Fruit fly (Drosophila melanogaster) whole organism, embryonic: Measurements from ENCODE around the gene cindr.

Experiments
- Atf3 ChIP-seq: fragments of 200-800 bp; sonication (Bioruptor generic); optimal IDR thresholded peaks from 3 replicates; lab custom pipeline; 2016; ENCODE audit warnings: missing biosample characterization, missing genetic modification characterization
- CG10543 ChIP-seq: fragments of 200-800 bp; sonication (Bioruptor generic); optimal IDR thresholded peaks from 3 replicates; lab custom pipeline; 2017; ENCODE audit warnings: missing biosample characterization, mild to moderate bottlenecking, missing genetic modification characterization, moderate library complexity
- CG10565 ChIP-seq: fragments of 200-800 bp; sonication (Bioruptor generic); optimal IDR thresholded peaks from 3 replicates; lab custom pipeline; 2016; ENCODE audit warnings: missing biosample characterization, mild to moderate bottlenecking, missing genetic modification characterization
- CG11247 ChIP-seq: fragments of 200-800 bp; sonication (Bioruptor generic); IDR thresholded peaks from 2 replicates; pipeline ENCODE4 v1.3.6; 2022; ENCODE audit warnings: missing biosample characterization, missing genetic modification characterization
- CG11398 ChIP-seq: fragments of 200-800 bp; sonication (Bioruptor generic); optimal IDR thresholded peaks from 2 replicates; lab custom pipeline; 2016; ENCODE audit warnings: missing biosample characterization, missing genetic modification characterization
- CG11560 ChIP-seq: fragments of 200-800 bp; sonication (Bioruptor generic); IDR thresholded peaks from 3 replicates; pipeline ENCODE4 v1.3.6; 2022; ENCODE audit warnings: missing biosample characterization, missing genetic modification characterization
- CG12659 ChIP-seq: fragments of 200-800 bp; sonication (Bioruptor generic); optimal IDR thresholded peaks from 3 replicates; lab custom pipeline; 2017; ENCODE audit warnings: mild to moderate bottlenecking, missing biosample characterization, missing genetic modification reagents, missing genetic modification characterization
- CG13624 ChIP-seq: fragments of 200-800 bp; sonication (Bioruptor generic); optimal IDR thresholded peaks from 2 replicates; lab custom pipeline; 2016; ENCODE audit warnings: missing biosample characterization, missing genetic modification characterization
- CG15601 ChIP-seq: fragments of 200-800 bp; sonication (Bioruptor generic); optimal IDR thresholded peaks from 3 replicates; lab custom pipeline; 2019; ENCODE audit warnings: missing biosample characterization, mild to moderate bottlenecking, missing genetic modification characterization, moderate library complexity
- CG17568 ChIP-seq: fragments of 200-800 bp; sonication (Bioruptor generic); optimal IDR thresholded peaks from 2 replicates; lab custom pipeline; 2018; ENCODE audit warnings: missing biosample characterization, mild to moderate bottlenecking, missing genetic modification characterization, moderate library complexity
- CG18476 ChIP-seq: fragments of 200-800 bp; sonication (Bioruptor generic); optimal IDR thresholded peaks from 2 replicates; lab custom pipeline; 2016; ENCODE audit warnings: missing biosample characterization, mild to moderate bottlenecking, missing genetic modification characterization
- CG30431 ChIP-seq: fragments of 200-800 bp; sonication (Bioruptor generic); optimal IDR thresholded peaks from 2 replicates; lab custom pipeline; 2017; ENCODE audit warnings: missing biosample characterization, missing genetic modification characterization
- CG31224 ChIP-seq: fragments of 200-800 bp; sonication (Bioruptor generic); IDR thresholded peaks from 2 replicates; pipeline ENCODE4 v1.3.6; 2022; ENCODE audit warnings: missing biosample characterization, missing genetic modification characterization
- CG31388 ChIP-seq: fragments of 200-800 bp; sonication (Bioruptor generic); optimal IDR thresholded peaks from 2 replicates; lab custom pipeline; 2016; ENCODE audit warnings: missing biosample characterization, missing genetic modification characterization
- CG3726 ChIP-seq: fragments of 200-800 bp; sonication (Bioruptor generic); IDR thresholded peaks from 3 replicates; pipeline ENCODE4, ENCODE4 v1.3.6; 2022; ENCODE audit warnings: missing biosample characterization, missing genetic modification characterization
- CG6654 ChIP-seq: fragments of 200-800 bp; sonication (Bioruptor generic); optimal IDR thresholded peaks from 2 replicates; lab custom pipeline; 2017; ENCODE audit warnings: missing biosample characterization, mild to moderate bottlenecking, missing genetic modification characterization
- CG7271 ChIP-seq: fragments of 200-800 bp; sonication (Bioruptor generic); optimal IDR thresholded peaks from 2 replicates; lab custom pipeline; 2018; ENCODE audit warnings: missing biosample characterization, mild to moderate bottlenecking, missing genetic modification characterization, moderate library complexity
- CG7786 ChIP-seq: fragments of 200-800 bp; sonication (Bioruptor generic); optimal IDR thresholded peaks from 2 replicates; lab custom pipeline; 2016; ENCODE audit warnings: missing biosample characterization, missing genetic modification characterization
- CG8765 ChIP-seq: fragments of 200-800 bp; sonication (Bioruptor generic); IDR thresholded peaks from 2 replicates; pipeline ENCODE4 v1.3.6; 2022; ENCODE audit warnings: missing biosample characterization, missing genetic modification characterization
- CG9797 ChIP-seq: fragments of 200-800 bp; sonication (Bioruptor generic); optimal IDR thresholded peaks from 3 replicates; lab custom pipeline; 2018; ENCODE audit warnings: missing biosample characterization, mild to moderate bottlenecking, missing genetic modification characterization
- CG9876 ChIP-seq: fragments of 200-800 bp; sonication (Bioruptor generic); optimal IDR thresholded peaks from 2 replicates; lab custom pipeline; 2016; ENCODE audit warnings: missing biosample characterization, missing genetic modification characterization
- CTCF ChIP-seq: fragments of 200-800 bp; sonication (Bioruptor generic); optimal IDR thresholded peaks from 2 replicates; lab custom pipeline; 2017; ENCODE audit warnings: missing biosample characterization, mild to moderate bottlenecking, missing genetic modification characterization, moderate library complexity
- CrebB ChIP-seq: fragments of 200-800 bp; sonication (Bioruptor generic); optimal IDR thresholded peaks from 3 replicates; lab custom pipeline; 2018; ENCODE audit warnings: missing biosample characterization, mild to moderate bottlenecking, missing genetic modification characterization
- D19A ChIP-seq: fragments of 200-800 bp; optimal IDR thresholded peaks from 3 replicates; lab custom pipeline; 2019; ENCODE audit warnings: missing biosample characterization, mild to moderate bottlenecking, missing genetic modification characterization, moderate library complexity
- ERR ChIP-seq: fragments of 200-800 bp; sonication (Bioruptor generic); optimal IDR thresholded peaks from 2 replicates; lab custom pipeline; 2016; ENCODE audit warnings: missing biosample characterization, missing genetic modification characterization
- Fer1 ChIP-seq: fragments of 200-800 bp; sonication (Bioruptor generic); optimal IDR thresholded peaks from 2 replicates; lab custom pipeline; 2017; ENCODE audit warnings: missing biosample characterization, mild to moderate bottlenecking, missing genetic modification characterization
- Hr3 ChIP-seq: fragments of 200-800 bp; sonication (Bioruptor generic); optimal IDR thresholded peaks from 3 replicates; lab custom pipeline; 2016; ENCODE audit warnings: missing biosample characterization, missing genetic modification characterization
- Mad ChIP-seq: fragments of 200-800 bp; sonication (Bioruptor generic); optimal IDR thresholded peaks from 2 replicates; lab custom pipeline; 2016; ENCODE audit warnings: missing biosample characterization, missing genetic modification characterization
- Nf-YB ChIP-seq: fragments of 200-800 bp; sonication (Bioruptor generic); optimal IDR thresholded peaks from 3 replicates; lab custom pipeline; 2019; ENCODE audit warnings: missing biosample characterization, mild to moderate bottlenecking, missing genetic modification characterization, moderate library complexity
- Oaz ChIP-seq: fragments of 200-800 bp; sonication (Bioruptor generic); IDR thresholded peaks from 2 replicates; pipeline ENCODE4 v1.3.6; 2022; ENCODE audit warnings: missing biosample characterization, missing genetic modification characterization
- Sin3A ChIP-seq: fragments of >200 bp; optimal IDR thresholded peaks from 2 replicates; lab custom pipeline; 2018
- Vsx1 ChIP-seq: fragments of 200-800 bp; sonication (Bioruptor generic); optimal IDR thresholded peaks from 2 replicates; lab custom pipeline; 2017; ENCODE audit warnings: missing biosample characterization, mild to moderate bottlenecking, missing genetic modification characterization, missing genetic modification reagents
- ara ChIP-seq: fragments of 200-800 bp; sonication (Bioruptor generic); IDR thresholded peaks from 2 replicates; pipeline ENCODE4 v1.3.6; 2022; ENCODE audit warnings: missing biosample characterization, missing genetic modification characterization
- cad ChIP-seq: fragments of >200 bp; optimal IDR thresholded peaks from 2 replicates; lab custom pipeline; 2017; ENCODE audit warnings: missing biosample characterization, missing genetic modification characterization
- cg ChIP-seq: fragments of 200-800 bp; sonication (Bioruptor generic); optimal IDR thresholded peaks from 3 replicates; lab custom pipeline; 2019; ENCODE audit warnings: missing biosample characterization, mild to moderate bottlenecking, missing genetic modification characterization, moderate library complexity
- croc ChIP-seq: fragments of 200-800 bp; sonication (Bioruptor generic); conservative IDR thresholded peaks from 3 replicates; pipeline ENCODE4 v1.3.6; 2022; ENCODE audit warnings: missing biosample characterization, missing genetic modification characterization
- dimm ChIP-seq: fragments of 200-800 bp; sonication (Bioruptor generic); IDR thresholded peaks from 2 replicates; pipeline ENCODE4 v1.3.6; 2022; ENCODE audit warnings: missing biosample characterization, missing genetic modification characterization
- gem ChIP-seq: fragments of 200-800 bp; sonication (Bioruptor generic); optimal IDR thresholded peaks from 2 replicates; lab custom pipeline; 2019; ENCODE audit warnings: missing biosample characterization, mild to moderate bottlenecking, missing genetic modification characterization, moderate library complexity
- grau ChIP-seq: fragments of 200-800 bp; optimal IDR thresholded peaks from 3 replicates; lab custom pipeline; 2019; ENCODE audit warnings: missing biosample characterization, mild to moderate bottlenecking, missing genetic modification characterization, moderate library complexity
- gro ChIP-seq: fragments of 200-800 bp; sonication (Bioruptor generic); optimal IDR thresholded peaks from 2 replicates; lab custom pipeline; 2016; ENCODE audit warnings: missing biosample characterization, missing genetic modification characterization
- jing ChIP-seq: fragments of 200-800 bp; sonication (Bioruptor generic); optimal IDR thresholded peaks from 2 replicates; lab custom pipeline; 2018; ENCODE audit warnings: missing biosample characterization, mild to moderate bottlenecking, missing genetic modification characterization
- ken ChIP-seq: fragments of 200-800 bp; sonication (Bioruptor generic); IDR thresholded peaks from 3 replicates; pipeline ENCODE4 v1.3.6; 2022; ENCODE audit warnings: missing biosample characterization, missing genetic modification characterization
- klu ChIP-seq: fragments of 200-800 bp; sonication (Bioruptor generic); IDR thresholded peaks from 2 replicates; pipeline ENCODE4 v1.3.6; 2022; ENCODE audit warnings: missing biosample characterization, missing genetic modification characterization
- onecut ChIP-seq: fragments of 200-800 bp; sonication (Bioruptor generic); IDR thresholded peaks from 2 replicates; pipeline ENCODE4 v1.3.6; 2022; ENCODE audit warnings: missing biosample characterization, missing genetic modification characterization
- otp ChIP-seq: fragments of 200-800 bp; sonication (Bioruptor generic); IDR thresholded peaks from 3 replicates; pipeline ENCODE4, ENCODE4 v1.3.6; 2022; ENCODE audit warnings: missing biosample characterization, missing genetic modification characterization
- pros ChIP-seq: fragments of 200-800 bp; sonication (Bioruptor generic); optimal IDR thresholded peaks from 3 replicates; lab custom pipeline; 2019; ENCODE audit warnings: missing biosample characterization, mild to moderate bottlenecking, missing genetic modification characterization, moderate library complexity
- ranshi ChIP-seq: fragments of 200-800 bp; sonication (Bioruptor generic); IDR thresholded peaks from 2 replicates; pipeline ENCODE4 v1.3.6; 2022; ENCODE audit warnings: missing biosample characterization, missing genetic modification characterization
- rib ChIP-seq: fragments of 200-800 bp; sonication (Bioruptor generic); IDR thresholded peaks from 2 replicates; pipeline ENCODE4 v1.3.6; 2022; ENCODE audit warnings: missing biosample characterization, missing genetic modification characterization
- run ChIP-seq: fragments of 200-800 bp; sonication (Bioruptor generic); optimal IDR thresholded peaks from 3 replicates; lab custom pipeline; 2018; ENCODE audit warnings: missing biosample characterization, mild to moderate bottlenecking, missing genetic modification characterization
- tna ChIP-seq: fragments of 200-800 bp; sonication (Bioruptor generic); IDR thresholded peaks from 2 replicates; pipeline ENCODE4 v1.3.6; 2022; ENCODE audit warnings: missing biosample characterization, missing genetic modification characterization; ENCODE audit not compliant: partially characterized antibody
- twi ChIP-seq: fragments of 200-800 bp; optimal IDR thresholded peaks from 2 replicates; lab custom pipeline; 2019; ENCODE audit warnings: missing biosample characterization, mild to moderate bottlenecking, missing genetic modification characterization, moderate library complexity
- wdn ChIP-seq: fragments of 200-800 bp; sonication (Bioruptor generic); IDR thresholded peaks from 2 replicates; pipeline ENCODE4 v1.3.6; 2022; ENCODE audit warnings: missing biosample characterization, missing genetic modification characterization

cindr gene

dm6 chr3R:30770069-30770633 is 38.3 kb upstream of the cindr start (continued):
- TF ChIP-seq D19A (tag; lab: Kevin White, UChicago) (no peak), twi (tag; lab: Kevin White, UChicago) (peak; percentile 99), CG11247 (no peak), CG9876 (no peak), CG3726 (no peak), klu (no peak), onecut (no peak), Mad (no peak), CG15601 (tag; lab: Kevin White, UChicago) (no peak), CG31224 (no peak), CG13624 (no peak), dimm (GFP tag; lab: Robert Waterston, UW) (no peak), cad (GFP tag; lab: Kevin White, UChicago) (no peak), cg (no peak), Hr3 (GFP tag; lab: Kevin White, UChicago) (no peak), CG10565 (no peak), ken (GFP tag; lab: Robert Waterston, UW) (no peak), croc (no peak), CG8765 (GFP tag; lab: Robert Waterston, UW) (no peak), CG9797 (no peak), CG30431 (GFP tag; lab: Kevin White, UChicago) (peak; percentile 1), grau (tag; lab: Kevin White, UChicago) (no peak), Oaz (GFP tag; lab: Robert Waterston, UW) (no peak), CG6654 (GFP tag; lab: Kevin White, UChicago) (no peak), wdn (GFP tag; lab: Robert Waterston, UW) (no peak), CG7786 (GFP tag; lab: Kevin White, UChicago) (no peak), Sin3A (no peak), Vsx1 (GFP tag; lab: Kevin White, UChicago) (no peak), otp (no peak), CG17568 (GFP tag; lab: Kevin White, UChicago) (no peak)

DNA sequence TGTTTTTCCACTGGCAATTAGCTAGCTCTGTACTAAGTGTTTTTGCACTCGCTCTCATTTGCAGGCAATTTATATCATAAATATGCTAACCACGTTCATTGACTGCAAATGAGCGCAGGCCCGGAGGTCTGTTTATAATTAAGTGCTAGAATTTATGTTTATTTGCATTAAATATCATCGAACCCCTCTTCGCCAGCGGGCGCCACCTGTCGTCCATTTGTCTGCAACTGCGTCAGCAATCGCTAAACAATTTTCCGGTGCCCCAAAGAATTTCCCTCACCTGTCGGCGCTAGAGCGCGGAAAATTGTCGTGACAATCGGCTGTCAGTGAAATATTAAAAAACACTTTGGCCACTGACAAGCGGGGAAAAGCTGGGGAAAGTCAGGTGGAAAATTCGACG is 37.7 kb upstream of the cindr start:
- TF ChIP-seq CTCF (GFP tag; lab: Kevin White, UChicago) (peak; percentile 81), Atf3 (no peak)

- TF ChIP-seq ranshi (GFP tag; lab: Robert Waterston, UW) (no peak), CG11398 (GFP tag; lab: Kevin White, UChicago) (no peak), CG31388 (GFP tag; lab: Kevin White, UChicago) (no peak), CG7271 (no peak), pros (GFP tag; lab: Kevin White, UChicago) (peak; percentile 88), CG11560 (no peak), CG10543 (no peak), tna (GFP tag; lab: Robert Waterston, UW) (no peak), Fer1 (GFP tag; lab: Kevin White, UChicago) (no peak), ERR (GFP tag; lab: Kevin White, UChicago) (no peak), gem (tag; lab: Kevin White, UChicago) (peak; percentile 18), gro (GFP tag; lab: Kevin White, UChicago) (no peak), ara (no peak), CrebB (tag; lab: Kevin White, UChicago) (no peak), CG18476 (GFP tag; lab: Kevin White, UChicago) (no peak), jing (no peak), run (tag; lab: Kevin White, UChicago) (no peak), rib (GFP tag; lab: Robert Waterston, UW) (no peak), CG12659 (GFP tag; lab: Kevin White, UChicago) (no peak), Nf-YB (GFP tag; lab: Kevin White, UChicago) (peak; percentile 76)
These were observed 35.5 kb upstream of the cindr start for dm6 chr3R:30772779-30773546.
